Worm (Caenorhabditis elegans) whole organism, L1 larva: ENCODE results near the gene nmur-1.

ENCODE experiments used
- C16A3.4 ChIP-seq: fragments of 150-350 bp; optimal IDR thresholded peaks from 2 replicates; lab custom pipeline; 2014; ENCODE audit warnings: missing biosample characterization, missing genetic modification characterization
- F16B12.6 ChIP-seq: fragments of 150-350 bp; optimal IDR thresholded peaks from 2 replicates; lab custom pipeline; 2014; ENCODE audit warnings: missing biosample characterization, missing genetic modification characterization
- Y116A8C.19 ChIP-seq: sonication (generic microtip); optimal IDR thresholded peaks from 2 replicates; lab custom pipeline; 2016; ENCODE audit warnings: missing compliant biosample characterization, missing genetic modification characterization, borderline replicate concordance
- alr-1 ChIP-seq: fragments of 200-800 bp; sonication (Bioruptor generic); optimal IDR thresholded peaks from 2 replicates; lab custom pipeline; 2018; ENCODE audit warnings: borderline replicate concordance, mild to moderate bottlenecking, missing genetic modification characterization, missing compliant biosample characterization
- ama-1 ChIP-seq: fragments of 150-350 bp; optimal IDR thresholded peaks from 2 replicates; lab custom pipeline; 2014
- ceh-8 ChIP-seq: fragments of 200-800 bp; sonication (Bioruptor generic); optimal IDR thresholded peaks from 2 replicates; lab custom pipeline; 2018; ENCODE audit warnings: mild to moderate bottlenecking, missing genetic modification characterization, moderate library complexity, missing compliant biosample characterization
- ceh-82 ChIP-seq, 3 experiments: fragments of 150-350 bp in 1 of 3; sonication (generic microtip) in 2 of 3; optimal IDR thresholded peaks; 2 replicates each; lab custom pipeline; 2014 to 2017; ENCODE audit warnings: missing biosample characterization in 3 of 3, missing genetic modification characterization in 3 of 3
- ceh-88 ChIP-seq: fragments of 200-800 bp; sonication (Bioruptor generic); IDR thresholded peaks from 2 replicates; pipeline ENCODE4 v1.3.6; 2022; ENCODE audit warnings: missing genetic modification characterization, missing compliant biosample characterization
- ces-1 ChIP-seq: fragments of 150-350 bp; optimal IDR thresholded peaks from 2 replicates; lab custom pipeline; 2014; ENCODE audit warnings: missing biosample characterization, missing genetic modification reagents, missing genetic modification characterization
- dpl-1 ChIP-seq, 3 experiments: fragments of 150-350 bp in 2 of 3; sonication (generic microtip) in 1 of 3; optimal IDR thresholded peaks; 2 replicates each; lab custom pipeline; 2014 to 2017; ENCODE audit warnings: missing biosample characterization in 3 of 3, missing genetic modification characterization in 3 of 3, missing genetic modification reagents in 3 of 3
- dsc-1 ChIP-seq: sonication (generic microtip); optimal IDR thresholded peaks from 2 replicates; lab custom pipeline; 2016; ENCODE audit warnings: mild to moderate bottlenecking, missing genetic modification characterization, missing compliant biosample characterization
- efl-3 ChIP-seq: fragments of 200-800 bp; sonication (Bioruptor generic); optimal IDR thresholded peaks from 2 replicates; lab custom pipeline; 2018; ENCODE audit warnings: mild to moderate bottlenecking, missing genetic modification characterization, missing compliant biosample characterization
- egl-27 ChIP-seq, 2 experiments: fragments of 150-350 bp in 1 of 2; sonication (generic microtip); optimal IDR thresholded peaks; 3 replicates each; lab custom pipeline; 2017 to 2018; ENCODE audit warnings: missing biosample characterization in 2 of 2, missing genetic modification characterization in 2 of 2, missing genetic modification reagents in 2 of 2
- elt-2 ChIP-seq: sonication (generic microtip); optimal IDR thresholded peaks from 2 replicates; lab custom pipeline; 2016; ENCODE audit warnings: missing genetic modification characterization, mild to moderate bottlenecking, inconsistent platforms, missing compliant biosample characterization, missing genetic modification reagents
- elt-3 ChIP-seq, 6 experiments: fragments of 150-350 bp in 1 of 6; sonication (generic microtip); optimal IDR thresholded peaks; 2 replicates each; lab custom pipeline; 2017 to 2018; ENCODE audit warnings: missing biosample characterization in 6 of 6, missing genetic modification characterization in 6 of 6, inconsistent platforms in 1 of 6
- ets-5 ChIP-seq: fragments of 200-800 bp; sonication (Bioruptor generic); IDR thresholded peaks from 2 replicates; pipeline ENCODE4 v1.3.6; 2022; ENCODE audit warnings: missing genetic modification characterization, missing compliant biosample characterization
- fkh-8 ChIP-seq: sonication (generic microtip); optimal IDR thresholded peaks from 2 replicates; lab custom pipeline; 2016; ENCODE audit warnings: mild to moderate bottlenecking, missing genetic modification characterization, missing compliant biosample characterization
- fos-1 ChIP-seq: fragments of 150-350 bp; optimal IDR thresholded peaks from 2 replicates; lab custom pipeline; 2014; ENCODE audit warnings: missing biosample characterization, missing genetic modification characterization
- grh-1 ChIP-seq: fragments of 200-800 bp; sonication (Bioruptor generic); IDR thresholded peaks from 2 replicates; pipeline ENCODE4 v1.3.6; 2022; ENCODE audit warnings: missing genetic modification reagents, missing genetic modification characterization, missing compliant biosample characterization
- hlh-17 ChIP-seq: fragments of 200-800 bp; sonication (Bioruptor generic); optimal IDR thresholded peaks from 2 replicates; lab custom pipeline; 2018; ENCODE audit warnings: missing genetic modification characterization, mild to moderate bottlenecking, missing compliant biosample characterization, moderate library complexity, borderline replicate concordance
- hpl-2 ChIP-seq: fragments of 150-350 bp; optimal IDR thresholded peaks from 2 replicates; lab custom pipeline; 2014; ENCODE audit warnings: missing biosample characterization, missing genetic modification reagents, missing genetic modification characterization
- irx-1 ChIP-seq: sonication (generic microtip); optimal IDR thresholded peaks from 2 replicates; lab custom pipeline; 2016; ENCODE audit warnings: missing genetic modification characterization, missing compliant biosample characterization
- isw-1 ChIP-seq: fragments of 200-800 bp; sonication (Bioruptor generic); IDR thresholded peaks from 2 replicates; pipeline ENCODE4 v1.3.6; 2022; ENCODE audit warnings: missing genetic modification characterization, missing compliant biosample characterization
- jun-1 ChIP-seq: fragments of 150-350 bp; optimal IDR thresholded peaks from 2 replicates; lab custom pipeline; 2014; ENCODE audit warnings: missing biosample characterization, missing genetic modification reagents, missing genetic modification characterization
- lin-14 ChIP-seq: fragments of 200-800 bp; sonication (Bioruptor generic); optimal IDR thresholded peaks from 2 replicates; lab custom pipeline; 2018; ENCODE audit warnings: mild to moderate bottlenecking, missing genetic modification characterization, moderate library complexity, missing compliant biosample characterization
- lin-15B ChIP-seq: fragments of 150-350 bp; sonication (generic microtip); optimal IDR thresholded peaks from 3 replicates; lab custom pipeline; 2014; ENCODE audit warnings: missing biosample characterization, missing genetic modification characterization
- lin-35 ChIP-seq, 2 experiments: fragments of 150-350 bp; optimal IDR thresholded peaks; 2 replicates each; lab custom pipeline; 2014; ENCODE audit warnings: missing biosample characterization in 2 of 2, missing genetic modification characterization in 2 of 2, missing genetic modification reagents in 2 of 2
- lin-39 ChIP-seq: fragments of 150-350 bp; optimal IDR thresholded peaks from 2 replicates; lab custom pipeline; 2014; ENCODE audit warnings: missing biosample characterization, missing genetic modification reagents, missing genetic modification characterization
- lir-3 ChIP-seq: sonication (generic microtip); optimal IDR thresholded peaks from 2 replicates; lab custom pipeline; 2016; ENCODE audit warnings: mild to moderate bottlenecking, missing genetic modification characterization, moderate library complexity, missing compliant biosample characterization; ENCODE audit not compliant: poor library complexity
- lsy-2 ChIP-seq, 2 experiments: fragments of 150-350 bp; optimal IDR thresholded peaks; 2 replicates each; lab custom pipeline; 2014; ENCODE audit warnings: missing biosample characterization in 2 of 2, missing genetic modification characterization in 2 of 2
- mab-9 ChIP-seq: fragments of 200-800 bp; sonication (Bioruptor generic); IDR thresholded peaks from 2 replicates; pipeline ENCODE4 v1.3.6; 2022; ENCODE audit warnings: missing genetic modification reagents, missing genetic modification characterization, missing compliant biosample characterization
- mef-2 ChIP-seq: fragments of 150-350 bp; optimal IDR thresholded peaks from 2 replicates; lab custom pipeline; 2014; ENCODE audit warnings: missing biosample characterization, missing genetic modification characterization
- mep-1 ChIP-seq: fragments of 150-350 bp; optimal IDR thresholded peaks from 2 replicates; lab custom pipeline; 2014; ENCODE audit warnings: missing biosample characterization, missing genetic modification characterization
- nhr-12 ChIP-seq: sonication (generic microtip); optimal IDR thresholded peaks from 2 replicates; lab custom pipeline; 2017; ENCODE audit warnings: missing biosample characterization, missing genetic modification characterization
- nhr-19 ChIP-seq: fragments of 200-800 bp; sonication (Bioruptor generic); conservative IDR thresholded peaks from 2 replicates; pipeline ENCODE4 v1.3.6; 2022; ENCODE audit warnings: missing genetic modification characterization, missing compliant biosample characterization
- nhr-20 ChIP-seq: sonication (generic microtip); optimal IDR thresholded peaks from 2 replicates; lab custom pipeline; 2016; ENCODE audit warnings: mild to moderate bottlenecking, missing genetic modification characterization, missing compliant biosample characterization
- nhr-237 ChIP-seq: fragments of 150-350 bp; optimal IDR thresholded peaks from 2 replicates; lab custom pipeline; 2014; ENCODE audit warnings: missing biosample characterization, missing genetic modification characterization
- nhr-47 ChIP-seq: sonication (generic microtip); optimal IDR thresholded peaks from 2 replicates; lab custom pipeline; 2016; ENCODE audit warnings: mild to moderate bottlenecking, missing genetic modification characterization, moderate library complexity, missing compliant biosample characterization
- nhr-71 ChIP-seq: sonication (generic microtip); optimal IDR thresholded peaks from 2 replicates; lab custom pipeline; 2016; ENCODE audit warnings: mild to moderate bottlenecking, missing genetic modification characterization, moderate library complexity, missing compliant biosample characterization
- nhr-76 ChIP-seq: sonication (generic microtip); optimal IDR thresholded peaks from 2 replicates; lab custom pipeline; 2017; ENCODE audit warnings: missing biosample characterization, missing genetic modification characterization
- nhr-77 ChIP-seq: fragments of 150-350 bp; optimal IDR thresholded peaks from 2 replicates; lab custom pipeline; 2014; ENCODE audit warnings: missing biosample characterization, missing genetic modification characterization
- nhr-90 ChIP-seq: sonication (generic microtip); optimal IDR thresholded peaks from 2 replicates; lab custom pipeline; 2016; ENCODE audit warnings: mild to moderate bottlenecking, missing genetic modification characterization, missing compliant biosample characterization; ENCODE audit not compliant: poor library complexity
- pag-3 ChIP-seq: sonication (generic microtip); optimal IDR thresholded peaks from 2 replicates; lab custom pipeline; 2017; ENCODE audit warnings: missing genetic modification characterization, mild to moderate bottlenecking, missing compliant biosample characterization, antibody characterized with exemption, borderline replicate concordance; ENCODE audit not compliant: insufficient read depth
- skn-1 ChIP-seq: fragments of 150-350 bp; optimal IDR thresholded peaks from 2 replicates; lab custom pipeline; 2014; ENCODE audit warnings: missing biosample characterization, missing genetic modification characterization
- snpc-4 ChIP-seq: fragments of 150-350 bp; optimal IDR thresholded peaks from 2 replicates; lab custom pipeline; 2014; ENCODE audit warnings: missing biosample characterization, missing genetic modification characterization
- snu-23 ChIP-seq: sonication (generic microtip); optimal IDR thresholded peaks from 2 replicates; lab custom pipeline; 2016; ENCODE audit warnings: missing genetic modification characterization, missing compliant biosample characterization
- sptf-1 ChIP-seq: fragments of 150-350 bp; optimal IDR thresholded peaks from 2 replicates; lab custom pipeline; 2014; ENCODE audit warnings: missing biosample characterization, missing genetic modification characterization
- swsn-7 ChIP-seq: sonication (generic microtip); optimal IDR thresholded peaks from 2 replicates; lab custom pipeline; 2016; ENCODE audit warnings: missing genetic modification characterization, missing compliant biosample characterization
- tbx-2 ChIP-seq: sonication (generic microtip); optimal IDR thresholded peaks from 2 replicates; lab custom pipeline; 2016; ENCODE audit warnings: missing genetic modification characterization, missing compliant biosample characterization
- unc-130 ChIP-seq: fragments of 150-350 bp; optimal IDR thresholded peaks from 2 replicates; lab custom pipeline; 2017; ENCODE audit warnings: missing biosample characterization, missing genetic modification characterization, inconsistent platforms
- unc-98 ChIP-seq: fragments of 200-800 bp; sonication (Bioruptor generic); IDR thresholded peaks from 2 replicates; pipeline ENCODE4 v1.3.6; 2022; ENCODE audit warnings: missing genetic modification characterization, missing compliant biosample characterization
- zag-1 ChIP-seq: fragments of 150-350 bp; optimal IDR thresholded peaks from 2 replicates; lab custom pipeline; 2014; ENCODE audit warnings: missing biosample characterization, missing genetic modification characterization
- ztf-11 ChIP-seq, 2 experiments: sonication (generic microtip); optimal IDR thresholded peaks; 2 replicates each; lab custom pipeline; 2016 to 2017; ENCODE audit warnings: missing genetic modification characterization in 2 of 2, missing biosample characterization in 1 of 2, missing compliant biosample characterization in 1 of 2

nmur-1 gene

ce11 chrX:8944078-8944477, 36.7 kb upstream of the nmur-1 start:
- no peak for TF ChIP-seq nhr-237 (tag; lab: Kevin White, UChicago)
- TF ChIP-seq lsy-2 (tag; optimal IDR thresholded peaks at IDR 0.05; lab: Kevin White, UChicago) = no peak
- TF ChIP-seq ceh-88 (GFP tag; lab: Robert Waterston, UW) = no peak
- TF ChIP-seq unc-98 (GFP tag; lab: Robert Waterston, UW) = no peak
- TF ChIP-seq F16B12.6 (tag; lab: Kevin White, UChicago) = no peak
- TF ChIP-seq nhr-47 (tag; lab: Kevin White, UChicago) = peak; percentile 37
- no peak for TF ChIP-seq dsc-1
- no peak for TF ChIP-seq hpl-2 (GFP tag; lab: Kevin White, UChicago)
- TF ChIP-seq mab-9 (GFP tag; lab: Robert Waterston, UW) = no peak
- no peak for TF ChIP-seq hlh-17
- no peak for TF ChIP-seq sptf-1 (tag; lab: Kevin White, UChicago)
- TF ChIP-seq elt-3 (tag; optimal IDR thresholded peaks at IDR 0.05; lab: Kevin White, UChicago) = no peak
- no peak for TF ChIP-seq nhr-77 (tag; lab: Kevin White, UChicago)
- TF ChIP-seq egl-27 (tag; optimal IDR thresholded peaks at IDR 0.05; lab: Kevin White, UChicago) = no peak
- peak; percentile 11 for TF ChIP-seq lir-3 (tag; lab: Kevin White, UChicago)
- TF ChIP-seq lin-35 (GFP tag; optimal IDR thresholded peaks at IDR 0.05; lab: Kevin White, UChicago) = peak in 1 of 2 experiments; percentile 42
- no peak for TF ChIP-seq lin-14 (GFP tag; lab: Kevin White, UChicago)
- no peak for TF ChIP-seq grh-1 (GFP tag; lab: Robert Waterston, UW)
- TF ChIP-seq fos-1 (tag; lab: Kevin White, UChicago) = no peak
- TF ChIP-seq jun-1 = no peak
- no peak for TF ChIP-seq Y116A8C.19 (tag; lab: Kevin White, UChicago)
- TF ChIP-seq C16A3.4 (tag; lab: Kevin White, UChicago) = no peak
- peak; percentile 50 for TF ChIP-seq nhr-90 (tag; lab: Kevin White, UChicago)
- no peak for TF ChIP-seq skn-1 (tag; lab: Kevin White, UChicago)
- TF ChIP-seq nhr-76 (tag; lab: Kevin White, UChicago) = no peak
- TF ChIP-seq isw-1 = no peak
- no peak for TF ChIP-seq efl-3 (GFP tag; lab: Kevin White, UChicago)
- no peak for TF ChIP-seq tbx-2 (tag; lab: Kevin White, UChicago)
- no peak for TF ChIP-seq lin-15B (tag; lab: Kevin White, UChicago)
- no peak for TF ChIP-seq snpc-4 (tag; lab: Kevin White, UChicago)
- no peak for TF ChIP-seq zag-1 (tag; lab: Kevin White, UChicago)
- TF ChIP-seq ces-1 (GFP tag; lab: Kevin White, UChicago) = no peak
- no peak for TF ChIP-seq fkh-8 (tag; lab: Kevin White, UChicago)
- no peak for TF ChIP-seq swsn-7
- no peak for TF ChIP-seq ztf-11 (tag; optimal IDR thresholded peaks at IDR 0.05; lab: Kevin White, UChicago)
- TF ChIP-seq mep-1 (tag; lab: Kevin White, UChicago) = no peak
- TF ChIP-seq ama-1 = no peak
- TF ChIP-seq elt-2 (tag; lab: Kevin White, UChicago) = no peak
- peak; percentile 54 for TF ChIP-seq snu-23 (GFP tag; lab: Kevin White, UChicago)
- TF ChIP-seq lin-39 (tag; lab: Kevin White, UChicago) = no peak
- TF ChIP-seq mef-2 (tag; lab: Kevin White, UChicago) = no peak
- no peak for TF ChIP-seq irx-1 (tag; lab: Kevin White, UChicago)
- TF ChIP-seq nhr-20 (tag; lab: Kevin White, UChicago) = peak; percentile 14
- peak; percentile 13 for TF ChIP-seq nhr-71 (tag; lab: Kevin White, UChicago)
- TF ChIP-seq ceh-82 (tag; optimal IDR thresholded peaks at IDR 0.05; lab: Kevin White, UChicago) = no peak
- no peak for TF ChIP-seq dpl-1 (GFP tag; optimal IDR thresholded peaks at IDR 0.05; lab: Kevin White, UChicago)
- TF ChIP-seq pag-3 (tag; lab: Kevin White, UChicago) = no peak
- peak; percentile 20; the same call in 1 of the 2 replicates for TF ChIP-seq nhr-19 (GFP tag; lab: Robert Waterston, UW)
- TF ChIP-seq nhr-12 (tag; lab: Kevin White, UChicago) = no peak
- no peak for TF ChIP-seq unc-130 (tag; lab: Kevin White, UChicago)
- TF ChIP-seq ceh-8 (GFP tag; lab: Kevin White, UChicago) = no peak
- TF ChIP-seq alr-1 (tag; lab: Kevin White, UChicago) = no peak
- no peak for TF ChIP-seq ets-5 (GFP tag; lab: Robert Waterston, UW)
